Fruit fly (Drosophila melanogaster) whole organism, adult: ENCODE results near the gene rho-5.
A peak's percentile ranks its signal among the peaks of the same experiment; 100 is the strongest.

Experiments
- CG11617 ChIP-seq: fragments of 200-800 bp; sonication (Bioruptor generic); optimal IDR thresholded peaks from 2 replicates; lab custom pipeline; 2017; ENCODE audit warnings: mild to moderate bottlenecking, missing biosample characterization, missing genetic modification reagents, missing genetic modification characterization
- CG12768 ChIP-seq: fragments of 200-800 bp; sonication (Bioruptor generic); optimal IDR thresholded peaks from 2 replicates; lab custom pipeline; 2017; ENCODE audit warnings: missing biosample characterization, missing genetic modification characterization, mild to moderate bottlenecking, moderate library complexity, missing genetic modification reagents
- CG14711 ChIP-seq: fragments of 200-800 bp; sonication (Bioruptor generic); optimal IDR thresholded peaks from 2 replicates; lab custom pipeline; 2018; ENCODE audit warnings: missing biosample characterization, mild to moderate bottlenecking, missing genetic modification characterization, moderate library complexity
- CG1620 ChIP-seq: fragments of 200-800 bp; sonication (Bioruptor generic); optimal IDR thresholded peaks from 2 replicates; lab custom pipeline; 2016; ENCODE audit warnings: missing biosample characterization, missing genetic modification characterization
- CG33017 ChIP-seq: fragments of 200-800 bp; sonication (Bioruptor generic); optimal IDR thresholded peaks from 2 replicates; lab custom pipeline; 2018; ENCODE audit warnings: missing biosample characterization, mild to moderate bottlenecking, missing genetic modification characterization, moderate library complexity
- CG5204 ChIP-seq: fragments of 200-800 bp; sonication (Bioruptor generic); optimal IDR thresholded peaks from 2 replicates; lab custom pipeline; 2016; ENCODE audit warnings: missing biosample characterization, missing genetic modification characterization
- CG7045 ChIP-seq: fragments of 200-800 bp; sonication (Bioruptor generic); optimal IDR thresholded peaks from 2 replicates; lab custom pipeline; 2017; ENCODE audit warnings: missing biosample characterization, mild to moderate bottlenecking, missing genetic modification characterization
- CG7101 ChIP-seq: fragments of 200-800 bp; sonication (Bioruptor generic); optimal IDR thresholded peaks from 2 replicates; lab custom pipeline; 2018; ENCODE audit warnings: missing biosample characterization, mild to moderate bottlenecking, missing genetic modification characterization, moderate library complexity
- Clk ChIP-seq: fragments of 200-800 bp; sonication (Bioruptor generic); optimal IDR thresholded peaks from 2 replicates; lab custom pipeline; 2017; ENCODE audit warnings: missing biosample characterization, missing genetic modification characterization
- Crg-1 ChIP-seq: fragments of 200-800 bp; sonication (Bioruptor generic); optimal IDR thresholded peaks from 2 replicates; lab custom pipeline; 2016; ENCODE audit warnings: missing biosample characterization, missing genetic modification characterization
- Hr96 ChIP-seq: fragments of 200-800 bp; sonication (Bioruptor generic); optimal IDR thresholded peaks from 2 replicates; lab custom pipeline; 2016; ENCODE audit warnings: missing biosample characterization, missing genetic modification characterization
- Mnt ChIP-seq: fragments of 200-800 bp; sonication (Bioruptor generic); optimal IDR thresholded peaks from 2 replicates; lab custom pipeline; 2016; ENCODE audit warnings: missing biosample characterization, mild to moderate bottlenecking, missing genetic modification characterization
- bab1 ChIP-seq: fragments of 200-800 bp; sonication (Bioruptor generic); optimal IDR thresholded peaks from 3 replicates; lab custom pipeline; 2019; ENCODE audit warnings: missing biosample characterization, mild to moderate bottlenecking, missing genetic modification characterization, moderate library complexity
- cic ChIP-seq: fragments of 200-800 bp; sonication (Bioruptor generic); optimal IDR thresholded peaks from 2 replicates; lab custom pipeline; 2017; ENCODE audit warnings: missing biosample characterization, mild to moderate bottlenecking, missing genetic modification characterization, moderate library complexity
- cnc ChIP-seq, 2 experiments: fragments of >200 bp; optimal IDR thresholded peaks; 2 replicates each; lab custom pipeline; 2017
- kay ChIP-seq: fragments of 200-800 bp; sonication (Bioruptor generic); peaks from one replicate; lab custom pipeline; 2016; ENCODE audit warnings: missing biosample characterization, missing genetic modification characterization, borderline replicate concordance
- ovo ChIP-seq: fragments of 200-800 bp; sonication (Bioruptor generic); optimal IDR thresholded peaks from 2 replicates; lab custom pipeline; 2016; ENCODE audit warnings: missing biosample characterization, missing genetic modification characterization
- pad ChIP-seq: fragments of 200-800 bp; sonication (Bioruptor generic); optimal IDR thresholded peaks from 3 replicates; lab custom pipeline; 2017; ENCODE audit warnings: missing biosample characterization, missing genetic modification characterization, mild to moderate bottlenecking, moderate library complexity, missing genetic modification reagents
- tj ChIP-seq: fragments of 200-800 bp; sonication (Bioruptor generic); optimal IDR thresholded peaks from 3 replicates; lab custom pipeline; 2017; ENCODE audit warnings: missing biosample characterization, mild to moderate bottlenecking, missing genetic modification characterization, moderate library complexity
- toe ChIP-seq: fragments of 200-800 bp; sonication (Bioruptor generic); optimal IDR thresholded peaks from 2 replicates; lab custom pipeline; 2016; ENCODE audit warnings: missing biosample characterization, missing genetic modification characterization

rho-5 gene

DNA sequence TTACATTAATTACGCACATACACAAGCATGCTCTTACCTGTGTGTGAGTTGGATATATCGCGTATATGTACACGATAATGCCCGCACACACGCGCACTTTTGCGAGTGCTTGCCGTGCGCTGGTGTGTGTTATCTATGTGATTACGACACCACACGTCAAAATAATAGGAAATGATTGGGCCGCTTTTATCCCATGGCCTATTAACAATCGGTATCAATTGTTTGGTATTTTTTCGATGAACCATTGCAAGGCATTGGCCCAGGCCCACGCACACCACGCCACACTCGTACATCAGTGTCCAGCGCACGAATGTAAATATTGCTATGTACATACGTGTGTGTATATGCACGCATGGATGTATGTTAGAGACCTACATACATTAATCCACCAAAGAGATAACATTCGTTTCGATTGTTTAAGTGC, 38.8 kb downstream of the rho-5 start:
- peak; percentile 62 for TF ChIP-seq CG7045 (GFP tag; lab: Kevin White, UChicago)
- TF ChIP-seq cnc (optimal IDR thresholded peaks at IDR 0.05; lab: Kevin White, UChicago): no peak
- peak; percentile 56 for TF ChIP-seq CG33017 (tag; lab: Kevin White, UChicago)
- TF ChIP-seq CG12768 (GFP tag; lab: Kevin White, UChicago): peak; percentile 85
- peak; percentile 85 for TF ChIP-seq Mnt (GFP tag; lab: Kevin White, UChicago)
- peak; percentile 98 for TF ChIP-seq kay (GFP tag; lab: Kevin White, UChicago)
- TF ChIP-seq tj (GFP tag; lab: Kevin White, UChicago): peak; percentile 73
- TF ChIP-seq CG7101 (tag; lab: Kevin White, UChicago): peak; percentile 55
- peak; percentile 61 for TF ChIP-seq Crg-1
- TF ChIP-seq bab1: peak; percentile 62
- TF ChIP-seq CG11617 (GFP tag; lab: Kevin White, UChicago): peak; percentile 68
- TF ChIP-seq toe (GFP tag; lab: Kevin White, UChicago): no peak
- peak; percentile 43 for TF ChIP-seq CG14711 (tag; lab: Kevin White, UChicago)
- no peak for TF ChIP-seq Hr96 (GFP tag; lab: Kevin White, UChicago)
- TF ChIP-seq pad (GFP tag; lab: Kevin White, UChicago): peak; percentile 44
- TF ChIP-seq cic (GFP tag; lab: Kevin White, UChicago): peak; percentile 87
- no peak for TF ChIP-seq CG5204 (GFP tag; lab: Kevin White, UChicago)
- peak; percentile 45 for TF ChIP-seq ovo (GFP tag; lab: Kevin White, UChicago)
- peak; percentile 59 for TF ChIP-seq Clk (GFP tag; lab: Kevin White, UChicago)
- peak; percentile 28 for TF ChIP-seq CG1620 (GFP tag; lab: Kevin White, UChicago)

DNA sequence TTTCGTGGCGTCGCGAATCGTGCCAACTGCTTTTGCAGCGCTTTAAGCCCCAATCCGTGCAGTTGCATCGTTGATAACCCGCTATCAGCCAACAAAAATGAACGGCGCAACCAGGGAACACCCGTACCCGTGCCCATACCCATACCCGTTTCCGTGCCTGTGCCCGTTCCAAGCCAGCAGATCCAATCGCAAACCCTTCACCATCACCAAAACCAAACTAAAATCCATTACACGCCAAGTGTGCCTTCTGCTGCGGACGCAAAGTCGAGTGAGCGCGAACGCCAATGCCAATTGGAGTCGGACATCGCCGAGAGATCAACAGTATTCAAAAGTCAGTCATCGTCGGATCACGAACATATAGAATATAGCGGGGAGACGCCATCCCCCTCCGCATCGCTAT, 39.5 kb downstream of the rho-5 start:
- TF ChIP-seq kay (GFP tag; lab: Kevin White, UChicago): no peak

DNA sequence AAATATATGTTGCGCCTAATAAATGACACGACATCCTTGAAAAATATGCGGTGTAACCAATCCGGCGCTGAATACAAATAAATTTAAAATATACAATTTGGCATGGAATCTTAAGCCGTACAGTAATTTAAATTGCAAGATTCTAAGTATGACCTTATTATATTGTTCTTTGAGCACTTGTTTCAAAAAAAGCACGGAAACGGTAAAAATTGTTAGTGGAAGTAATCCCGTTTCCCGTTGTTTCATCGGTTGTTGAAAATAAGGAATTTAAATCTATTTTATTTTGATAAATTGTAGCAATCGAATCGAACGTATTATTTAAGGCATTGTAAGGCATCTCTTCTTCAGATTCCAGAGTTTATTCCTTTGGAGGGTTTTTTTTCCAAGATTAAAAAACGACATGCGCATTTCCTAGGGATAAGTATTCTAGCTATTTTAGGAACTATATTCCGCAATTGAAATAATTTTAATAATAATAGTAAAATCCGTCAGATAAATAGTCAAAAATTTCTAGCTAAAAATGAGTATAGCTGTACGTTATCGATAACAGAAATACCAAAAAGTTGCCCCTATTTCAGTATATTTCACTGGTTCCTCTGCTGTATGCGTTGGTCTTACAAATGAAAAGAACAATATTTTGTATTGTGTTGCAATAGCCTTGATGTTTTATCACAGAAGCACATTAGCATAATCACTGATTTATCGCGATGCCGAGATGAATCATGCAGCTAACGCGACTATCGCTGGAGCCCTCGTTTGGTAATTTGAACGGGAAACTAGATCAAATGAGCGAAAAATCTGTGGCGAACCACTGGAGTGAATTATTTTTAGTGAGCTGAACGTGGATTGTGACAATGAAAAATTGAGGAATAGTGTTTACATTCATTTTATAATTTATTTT, 40.4 kb downstream of the rho-5 start, which contains the start of gene GATAd:
Gene GATAd (plus strand): TSS at position 644 of the 901 bp plus-strand sequence.
- peak; percentile 30 for TF ChIP-seq CG33017 (tag; lab: Kevin White, UChicago)
- TF ChIP-seq tj (GFP tag; lab: Kevin White, UChicago): no peak
- TF ChIP-seq pad (GFP tag; lab: Kevin White, UChicago): peak; percentile 38
- peak; percentile 23 for TF ChIP-seq Mnt (GFP tag; lab: Kevin White, UChicago)
- TF ChIP-seq CG14711 (tag; lab: Kevin White, UChicago): no peak
- no peak for TF ChIP-seq CG1620 (GFP tag; lab: Kevin White, UChicago)
- peak; percentile 15 for TF ChIP-seq CG12768 (GFP tag; lab: Kevin White, UChicago)
- TF ChIP-seq kay (GFP tag; lab: Kevin White, UChicago): peak; percentile 98
- no peak for TF ChIP-seq cic (GFP tag; lab: Kevin White, UChicago)
- peak; percentile 8 for TF ChIP-seq CG7101 (tag; lab: Kevin White, UChicago)
- TF ChIP-seq Clk (GFP tag; lab: Kevin White, UChicago): no peak
- peak; percentile 41 for TF ChIP-seq bab1
- no peak for TF ChIP-seq CG7045 (GFP tag; lab: Kevin White, UChicago)
- no peak for TF ChIP-seq toe (GFP tag; lab: Kevin White, UChicago)
- TF ChIP-seq Hr96 (GFP tag; lab: Kevin White, UChicago): no peak
- TF ChIP-seq Crg-1: no peak
- no peak for TF ChIP-seq ovo (GFP tag; lab: Kevin White, UChicago)
- TF ChIP-seq cnc (optimal IDR thresholded peaks at IDR 0.05; lab: Kevin White, UChicago): no peak
- no peak for TF ChIP-seq CG5204 (GFP tag; lab: Kevin White, UChicago)
- no peak for TF ChIP-seq CG11617 (GFP tag; lab: Kevin White, UChicago)

DNA sequence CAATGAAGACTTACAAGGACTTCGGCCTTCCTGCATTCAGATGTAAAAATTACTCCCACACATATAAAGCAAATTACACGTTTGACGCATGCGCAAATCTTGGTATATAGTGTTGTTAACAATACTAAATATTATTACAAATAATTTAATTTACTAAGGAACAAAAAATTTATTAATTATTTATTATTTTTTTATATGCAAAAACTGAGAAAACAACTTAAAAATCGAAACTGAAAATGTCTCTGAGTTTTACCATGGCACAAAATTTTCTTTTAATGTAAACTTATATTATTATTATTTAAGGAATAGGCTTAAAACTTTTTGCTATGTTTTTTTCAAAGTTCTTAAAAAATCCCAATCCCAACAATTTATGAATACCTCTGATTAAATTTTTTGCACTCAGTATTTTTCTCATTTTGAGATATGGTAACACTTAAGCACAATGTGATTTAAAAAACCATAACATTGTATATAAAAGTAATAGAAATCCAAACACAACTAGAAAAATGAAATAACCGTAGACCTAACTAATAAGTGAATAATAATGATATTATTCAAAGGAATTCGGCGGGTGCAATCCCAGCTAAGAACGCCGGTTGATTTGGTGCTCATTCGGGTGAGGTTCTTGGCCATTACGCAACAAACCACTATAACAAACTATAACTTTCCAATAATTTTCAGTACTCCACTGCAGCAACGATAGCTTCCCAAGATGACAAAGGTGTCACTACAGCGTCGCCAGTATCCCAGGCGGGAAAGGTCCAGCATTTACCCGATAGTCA, 42.4 kb downstream of the rho-5 start, which contains the start of the genes Schip1 and Cox10:
Gene Schip1 (minus strand): TSS at position 51 of the 782 bp plus-strand sequence.
Gene Cox10 (plus strand): TSS at position 406 of the 782 bp plus-strand sequence.
- TF ChIP-seq toe (GFP tag; lab: Kevin White, UChicago) (no peak), Mnt (GFP tag; lab: Kevin White, UChicago) (peak; percentile 10), CG14711 (tag; lab: Kevin White, UChicago) (peak; percentile 26), CG1620 (GFP tag; lab: Kevin White, UChicago) (no peak), Hr96 (GFP tag; lab: Kevin White, UChicago) (no peak), CG7101 (tag; lab: Kevin White, UChicago) (peak; percentile 44), ovo (GFP tag; lab: Kevin White, UChicago) (no peak), CG33017 (tag; lab: Kevin White, UChicago) (peak; percentile 40), kay (GFP tag; lab: Kevin White, UChicago) (peak; percentile 0)

DNA sequence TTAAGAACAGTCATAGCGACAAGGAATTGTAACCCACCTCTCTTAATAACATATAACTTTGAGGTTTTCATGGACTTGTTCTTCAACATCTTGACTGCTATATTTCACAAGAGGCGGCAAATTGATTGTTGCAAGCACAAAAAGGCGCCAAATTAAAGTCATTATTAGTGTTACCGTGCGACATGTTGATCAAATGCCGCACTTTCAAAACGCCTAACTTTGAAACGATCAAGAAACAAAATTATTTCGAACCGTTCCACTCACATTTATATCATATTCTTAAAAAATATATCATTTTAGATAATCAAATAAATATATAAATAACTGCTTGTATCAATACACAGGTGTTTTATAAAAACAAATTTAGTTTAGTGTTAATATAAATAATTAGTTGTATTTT, 45.9 kb downstream of the rho-5 start, which contains the start of gene RnrL:
Gene RnrL (minus strand): TSS at position 154 of the 400 bp plus-strand sequence.
- TF ChIP-seq ovo (GFP tag; lab: Kevin White, UChicago) (no peak), CG5204 (GFP tag; lab: Kevin White, UChicago) (no peak), kay (GFP tag; lab: Kevin White, UChicago) (peak; percentile 82), CG33017 (tag; lab: Kevin White, UChicago) (no peak)
